Worm (Caenorhabditis elegans): ENCODE results near the gene Y70C5C.1.

The Y70C5C.1 gene

DNA sequence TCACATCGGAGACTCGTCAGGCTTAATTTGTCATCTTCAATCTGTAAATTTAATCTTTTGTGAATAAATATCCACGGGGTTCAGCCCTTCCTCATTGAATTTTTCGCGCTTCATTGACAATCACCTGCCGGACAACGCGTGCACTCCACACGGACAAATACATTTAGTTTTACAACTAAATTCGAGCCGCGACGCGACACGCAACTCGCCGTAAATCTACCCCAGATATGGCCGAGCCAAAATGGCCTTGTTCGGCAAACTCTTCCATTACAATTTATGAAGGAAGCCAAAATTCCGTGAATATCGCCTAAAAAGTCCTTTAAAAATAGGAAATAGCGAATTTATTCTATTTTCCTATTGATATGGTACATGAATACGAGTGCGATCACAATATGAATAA lies 44.8 kb downstream of the Y70C5C.1 start:
- no peak for TF ChIP-seq unc-62 (GFP tag; optimal IDR thresholded peaks at IDR 0.05)

DNA sequence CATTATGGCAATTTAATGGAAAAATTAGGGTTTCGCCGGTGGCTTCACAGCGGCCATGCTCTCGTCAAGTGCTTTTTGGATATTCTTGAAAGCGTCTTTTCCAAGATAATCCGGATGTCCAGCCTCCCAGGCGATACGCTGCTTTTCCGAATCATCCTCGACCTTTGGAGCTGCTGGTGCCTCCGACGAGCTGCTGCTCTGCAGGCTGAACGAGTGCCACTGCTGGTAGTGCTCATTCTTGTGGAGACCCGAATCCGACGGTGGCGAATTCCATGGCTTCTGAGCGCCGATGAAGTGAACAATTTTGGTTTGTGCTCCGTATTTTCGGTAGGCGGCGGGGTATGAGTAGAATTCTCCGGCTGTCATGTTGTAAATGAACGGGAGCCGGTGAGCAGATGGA lies 45.2 kb downstream of the Y70C5C.1 start:
- no peak for TF ChIP-seq unc-62 (GFP tag; optimal IDR thresholded peaks at IDR 0.05)

DNA sequence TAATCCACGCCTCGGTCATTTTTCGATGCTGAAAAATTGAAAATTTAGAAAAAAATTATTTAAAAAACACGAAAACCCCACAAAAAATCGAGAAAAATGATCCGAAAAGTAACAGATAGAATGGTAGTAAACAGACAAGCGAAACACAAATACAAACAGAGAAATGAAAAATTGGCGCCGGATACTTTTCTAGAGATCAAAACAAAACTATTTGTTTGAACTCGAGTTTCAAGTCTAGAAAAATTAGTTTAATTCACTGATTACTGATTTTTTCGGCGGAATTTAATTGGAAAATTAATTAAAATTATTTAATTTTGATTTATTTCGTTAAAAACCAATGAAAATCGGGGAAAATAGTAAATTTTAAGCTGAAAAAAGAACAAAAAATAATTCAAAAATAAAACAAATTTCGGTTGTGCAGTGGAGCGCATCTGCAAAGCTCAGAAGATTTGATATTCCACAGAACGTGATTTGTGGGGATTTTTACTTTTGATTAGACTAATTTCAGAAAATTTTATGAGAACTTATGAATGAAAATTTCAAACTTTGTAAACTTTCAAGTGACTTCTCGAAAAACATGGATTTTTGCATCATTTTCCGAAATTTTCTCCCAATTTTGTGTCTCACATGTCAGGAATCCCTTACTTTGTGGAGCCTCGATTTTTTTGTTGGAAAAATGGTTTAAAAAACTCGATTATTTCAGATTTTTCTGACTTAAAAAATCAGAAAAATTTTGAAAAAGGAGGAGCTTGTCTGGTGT lies 46.4 kb downstream of the Y70C5C.1 start, which contains the start of gene gyg-2:
Gene gyg-2, minus strand, starts transcription at position 28 of the 760 bp plus-strand sequence.
- TF ChIP-seq unc-62 (GFP tag; optimal IDR thresholded peaks at IDR 0.05), result no peak

DNA sequence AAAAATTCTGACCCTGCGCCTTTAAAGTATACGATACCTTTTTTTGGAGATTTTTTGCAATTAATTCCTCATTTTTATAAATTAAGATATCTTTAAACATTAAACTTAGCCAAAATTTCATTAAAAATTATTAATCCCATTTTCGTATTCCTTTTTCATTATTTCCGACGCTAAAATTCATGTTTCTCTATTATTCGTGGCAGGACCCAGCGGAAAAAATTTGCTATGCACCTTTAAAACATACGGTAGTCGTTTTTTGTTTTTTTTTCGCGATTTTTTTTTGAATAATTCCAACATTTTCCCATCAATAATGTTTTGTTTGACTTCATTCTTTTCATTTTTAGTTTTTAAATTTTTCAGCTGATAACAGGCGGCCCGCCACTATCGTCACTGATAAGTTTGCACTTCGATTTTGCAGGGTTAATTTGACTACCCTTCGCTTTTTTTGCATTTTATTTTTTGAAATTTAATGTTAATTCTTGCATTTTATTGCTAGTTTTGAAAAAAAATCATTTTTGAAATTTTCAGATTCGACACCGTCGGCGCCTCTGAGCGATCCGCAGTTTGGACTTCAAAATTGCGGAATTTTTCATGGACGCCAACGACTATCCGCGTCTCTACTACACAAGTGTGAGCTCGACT lies 47.1 kb downstream of the Y70C5C.1 start, which contains the start of gene dkf-2:
Gene dkf-2, plus strand, starts transcription at position 592 of the 642 bp plus-strand sequence.
- no peak for TF ChIP-seq unc-62 (GFP tag; optimal IDR thresholded peaks at IDR 0.05)

DNA sequence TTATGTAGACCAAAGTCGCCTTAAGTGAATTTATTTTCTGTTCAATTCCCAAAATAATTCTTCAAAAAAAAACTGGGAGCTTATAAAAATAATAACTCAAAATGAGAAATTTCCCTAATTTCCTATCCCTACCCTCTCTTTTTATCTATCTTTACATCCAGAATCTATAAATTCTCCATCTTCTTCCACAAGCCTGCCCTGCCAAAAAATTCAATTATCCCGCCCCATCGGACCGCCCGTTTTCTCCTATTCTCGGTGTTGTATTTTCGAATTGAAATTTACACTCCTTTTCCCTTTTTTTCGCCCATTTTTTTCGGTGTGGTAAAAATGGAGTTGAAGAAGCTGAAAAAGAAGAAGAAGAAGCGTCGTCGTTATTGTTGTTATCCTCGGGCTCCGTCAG lies 49.5 kb downstream of the Y70C5C.1 start:
- no peak for TF ChIP-seq unc-62 (GFP tag; optimal IDR thresholded peaks at IDR 0.05)

DNA sequence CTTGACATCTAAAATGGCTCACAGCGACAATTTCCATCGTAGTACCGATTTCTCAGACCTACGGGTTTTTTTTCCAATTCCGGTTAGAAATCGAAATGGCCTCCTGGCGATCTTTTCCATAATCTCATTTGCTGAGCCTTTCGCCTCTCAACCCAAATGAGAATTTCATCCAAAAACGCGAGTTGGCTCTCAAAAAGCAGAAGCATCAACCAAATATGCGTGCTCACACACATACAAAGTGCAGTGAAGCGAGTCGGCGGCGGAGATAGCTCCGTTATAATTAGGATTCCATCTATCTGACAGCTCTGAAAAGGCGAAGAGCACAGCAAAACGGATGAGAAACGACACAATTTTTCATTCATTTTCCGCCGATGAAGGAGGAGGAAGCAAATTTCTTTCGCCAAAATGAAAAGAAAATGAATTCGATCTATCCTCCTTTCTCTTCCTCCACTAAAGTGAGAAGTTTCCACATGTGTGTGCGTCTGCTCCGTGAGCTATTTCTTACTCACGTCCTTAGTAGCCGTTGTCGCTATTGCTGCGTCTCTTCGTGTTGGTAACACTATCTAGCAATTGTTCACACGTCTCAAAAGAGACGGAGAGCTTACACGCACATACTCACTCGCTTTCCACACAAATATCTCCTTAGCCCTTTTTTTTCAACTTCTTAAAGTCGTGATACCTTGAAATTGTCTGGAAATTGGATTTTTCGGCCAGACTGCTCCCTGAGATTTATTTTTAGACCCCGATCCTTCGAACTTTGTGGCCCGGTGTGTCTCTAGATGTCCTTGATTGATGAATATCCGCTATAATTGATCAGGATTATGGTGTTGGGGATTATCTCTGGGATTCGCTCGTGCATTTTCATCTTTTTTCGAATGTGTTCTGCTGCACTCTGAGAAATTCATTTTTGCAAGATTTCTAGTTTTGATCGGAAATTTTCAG lies 52.4 kb downstream of the Y70C5C.1 start:
- TF ChIP-seq unc-62 (GFP tag; optimal IDR thresholded peaks at IDR 0.05), result no peak

Measured in whole organism, dauer.